Fruit fly (Drosophila melanogaster) S2 (cell line): ENCODE measurements around the gene JhI-21.

Source experiments
- CG8478 ChIP-seq: fragments of >200 bp; optimal IDR thresholded peaks from 2 replicates; lab custom pipeline; 2018
- CTCF ChIP-seq, 2 experiments: fragments of >200 bp; optimal IDR thresholded peaks; 2 replicates each; lab custom pipeline; 2018

DNA sequence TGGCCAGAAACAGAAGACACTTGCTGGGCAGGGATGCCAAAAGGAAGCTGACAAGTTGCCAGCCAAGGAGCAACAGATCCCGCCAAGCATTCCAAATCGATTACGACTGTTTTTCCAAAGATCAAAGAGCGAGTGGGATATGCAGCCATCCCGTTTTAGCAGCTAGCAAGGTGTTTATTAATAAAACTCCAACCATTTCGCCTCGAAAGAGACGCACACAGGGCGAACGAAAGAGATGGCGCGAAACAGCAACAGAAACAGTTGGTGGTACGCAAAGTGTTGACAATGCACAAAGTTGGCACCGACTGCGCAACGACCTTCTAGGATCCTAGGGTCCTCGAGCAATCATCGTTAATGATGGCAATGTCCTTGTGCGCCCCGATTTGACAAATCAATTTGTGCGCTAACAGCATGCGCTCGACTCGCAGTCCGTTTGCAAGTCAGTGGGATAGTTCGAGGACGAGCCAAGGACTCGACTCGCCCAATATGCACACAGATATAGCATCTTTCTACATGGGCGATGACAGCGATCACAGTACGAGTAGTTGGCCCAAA lies 24.1 kb upstream of the JhI-21 start:
- TF ChIP-seq CTCF (optimal IDR thresholded peaks at IDR 0.05; lab: Kevin White, UChicago) (no peak), CG8478 (no peak)
